Fruit fly (Drosophila melanogaster) whole organism, embryonic: ENCODE data around the gene mldr.

Experiments
- Atf-2 ChIP-seq: fragments of 200-800 bp; sonication (Bioruptor generic); optimal IDR thresholded peaks from 2 replicates; lab custom pipeline; 2016; ENCODE audit warnings: missing biosample characterization, missing genetic modification characterization
- CG11247 ChIP-seq: fragments of 200-800 bp; sonication (Bioruptor generic); IDR thresholded peaks from 2 replicates; pipeline ENCODE4 v1.3.6; 2022; ENCODE audit warnings: missing biosample characterization, missing genetic modification characterization
- CG11456 ChIP-seq: fragments of 200-800 bp; sonication (Bioruptor generic); IDR thresholded peaks from 3 replicates; pipeline ENCODE4 v1.3.6; 2022; ENCODE audit warnings: missing biosample characterization, missing genetic modification characterization
- CG12219 ChIP-seq: fragments of 200-800 bp; sonication (Bioruptor generic); optimal IDR thresholded peaks from 3 replicates; lab custom pipeline; 2018; ENCODE audit warnings: missing biosample characterization, mild to moderate bottlenecking, missing genetic modification characterization
- CG12236 ChIP-seq: fragments of 200-800 bp; sonication (Bioruptor generic); optimal IDR thresholded peaks from 2 replicates; lab custom pipeline; 2016; ENCODE audit warnings: missing biosample characterization, missing genetic modification characterization
- CG14965 ChIP-seq: fragments of 200-800 bp; sonication (Bioruptor generic); optimal IDR thresholded peaks from 2 replicates; lab custom pipeline; 2016; ENCODE audit warnings: missing biosample characterization, missing genetic modification characterization, borderline replicate concordance
- CG16813 ChIP-seq: fragments of 200-800 bp; sonication (Bioruptor generic); IDR thresholded peaks from 3 replicates; pipeline ENCODE4 v1.3.6; 2022; ENCODE audit warnings: missing biosample characterization, missing genetic modification characterization; ENCODE audit not compliant: partially characterized antibody
- CG17612 ChIP-seq: fragments of 200-800 bp; sonication (Bioruptor generic); IDR thresholded peaks from 2 replicates; pipeline ENCODE4 v1.3.6; 2022; ENCODE audit warnings: missing biosample characterization, missing genetic modification characterization
- CG18011 ChIP-seq: fragments of 200-800 bp; sonication (Bioruptor generic); optimal IDR thresholded peaks from 2 replicates; lab custom pipeline; 2017; ENCODE audit warnings: missing biosample characterization, missing genetic modification characterization, mild to moderate bottlenecking, moderate library complexity, missing genotype
- CG18476 ChIP-seq: fragments of 200-800 bp; sonication (Bioruptor generic); optimal IDR thresholded peaks from 2 replicates; lab custom pipeline; 2016; ENCODE audit warnings: missing biosample characterization, mild to moderate bottlenecking, missing genetic modification characterization
- CG2199 ChIP-seq: fragments of 200-800 bp; sonication (Bioruptor generic); IDR thresholded peaks from 3 replicates; pipeline ENCODE4 v1.3.6; 2022; ENCODE audit warnings: missing biosample characterization, missing genetic modification characterization
- CG2678 ChIP-seq: fragments of 200-800 bp; sonication (Bioruptor generic); optimal IDR thresholded peaks from 3 replicates; lab custom pipeline; 2019; ENCODE audit warnings: missing biosample characterization, mild to moderate bottlenecking, missing genetic modification characterization, moderate library complexity
- CG30431 ChIP-seq: fragments of 200-800 bp; sonication (Bioruptor generic); optimal IDR thresholded peaks from 2 replicates; lab custom pipeline; 2017; ENCODE audit warnings: missing biosample characterization, missing genetic modification characterization
- CG32772 ChIP-seq: fragments of 200-800 bp; sonication (Bioruptor generic); IDR thresholded peaks from 2 replicates; pipeline ENCODE4 v1.3.6; 2022; ENCODE audit warnings: missing biosample characterization, missing genetic modification characterization
- CG3281 ChIP-seq: fragments of 200-800 bp; sonication (Bioruptor generic); optimal IDR thresholded peaks from 3 replicates; lab custom pipeline; 2017; ENCODE audit warnings: missing biosample characterization, mild to moderate bottlenecking, missing genetic modification characterization
- CG9437 ChIP-seq: fragments of 200-800 bp; sonication (Bioruptor generic); optimal IDR thresholded peaks from 2 replicates; lab custom pipeline; 2018; ENCODE audit warnings: missing biosample characterization, mild to moderate bottlenecking, missing genetic modification characterization
- CG9817 ChIP-seq: fragments of 200-800 bp; sonication (Bioruptor generic); optimal IDR thresholded peaks from 2 replicates; lab custom pipeline; 2018; ENCODE audit warnings: missing biosample characterization, mild to moderate bottlenecking, missing genetic modification characterization, moderate library complexity
- CTCF ChIP-seq: fragments of 200-800 bp; sonication (Bioruptor generic); optimal IDR thresholded peaks from 2 replicates; lab custom pipeline; 2017; ENCODE audit warnings: missing biosample characterization, mild to moderate bottlenecking, missing genetic modification characterization, moderate library complexity
- Camta ChIP-seq: fragments of 200-800 bp; sonication (Bioruptor generic); optimal IDR thresholded peaks from 2 replicates; lab custom pipeline; 2016; ENCODE audit warnings: missing biosample characterization, missing genetic modification characterization
- D19A ChIP-seq: fragments of 200-800 bp; optimal IDR thresholded peaks from 3 replicates; lab custom pipeline; 2019; ENCODE audit warnings: missing biosample characterization, mild to moderate bottlenecking, missing genetic modification characterization, moderate library complexity
- Dek ChIP-seq: fragments of 200-800 bp; sonication (Bioruptor generic); optimal IDR thresholded peaks from 3 replicates; lab custom pipeline; 2019; ENCODE audit warnings: missing biosample characterization, mild to moderate bottlenecking, missing genetic modification characterization, moderate library complexity
- E2f2 ChIP-seq: fragments of 200-800 bp; sonication (Bioruptor generic); IDR thresholded peaks from 2 replicates; pipeline ENCODE4 v1.3.6; 2022; ENCODE audit warnings: missing biosample characterization, missing genetic modification characterization
- ERR ChIP-seq: fragments of 200-800 bp; sonication (Bioruptor generic); optimal IDR thresholded peaks from 2 replicates; lab custom pipeline; 2016; ENCODE audit warnings: missing biosample characterization, missing genetic modification characterization
- Fer2 ChIP-seq: fragments of 200-800 bp; sonication (Bioruptor generic); optimal IDR thresholded peaks from 2 replicates; lab custom pipeline; 2018; ENCODE audit warnings: missing biosample characterization, mild to moderate bottlenecking, missing genetic modification characterization, moderate library complexity
- Gug ChIP-seq: fragments of 200-800 bp; sonication (Bioruptor generic); IDR thresholded peaks from 4 replicates; pipeline ENCODE4 v1.3.6; 2022; ENCODE audit warnings: missing biosample characterization, missing genetic modification characterization
- Hand ChIP-seq: fragments of 200-800 bp; sonication (Bioruptor generic); optimal IDR thresholded peaks from 2 replicates; lab custom pipeline; 2017; ENCODE audit warnings: mild to moderate bottlenecking, missing biosample characterization, missing genetic modification reagents, missing genetic modification characterization
- Hsf ChIP-seq: fragments of 200-800 bp; sonication (Bioruptor generic); optimal IDR thresholded peaks from 3 replicates; lab custom pipeline; 2016; ENCODE audit warnings: missing biosample characterization, missing genetic modification characterization
- MBD-R2 ChIP-seq: fragments of 200-800 bp; sonication (Bioruptor generic); IDR thresholded peaks from 2 replicates; pipeline ENCODE4 v1.3.6; 2022; ENCODE audit warnings: missing biosample characterization, missing genetic modification characterization
- Xbp1 ChIP-seq: fragments of 200-800 bp; sonication (Bioruptor generic); optimal IDR thresholded peaks from 3 replicates; lab custom pipeline; 2016; ENCODE audit warnings: missing biosample characterization, mild to moderate bottlenecking, missing genetic modification characterization
- ap ChIP-seq: fragments of 200-800 bp; sonication (Bioruptor generic); IDR thresholded peaks from 2 replicates; pipeline ENCODE4 v1.3.6; 2022; ENCODE audit warnings: missing biosample characterization, missing genetic modification characterization
- ara ChIP-seq: fragments of 200-800 bp; sonication (Bioruptor generic); IDR thresholded peaks from 2 replicates; pipeline ENCODE4 v1.3.6; 2022; ENCODE audit warnings: missing biosample characterization, missing genetic modification characterization
- caup ChIP-seq: fragments of 200-800 bp; sonication (Bioruptor generic); optimal IDR thresholded peaks from 3 replicates; lab custom pipeline; 2017; ENCODE audit warnings: missing biosample characterization, mild to moderate bottlenecking, missing genetic modification characterization, moderate library complexity; ENCODE audit not compliant: severe bottlenecking
- crc ChIP-seq: fragments of 200-800 bp; sonication (Bioruptor generic); optimal IDR thresholded peaks from 2 replicates; lab custom pipeline; 2016; ENCODE audit warnings: missing biosample characterization, missing genetic modification characterization
- dpn ChIP-seq, 2 experiments: fragments of 200-800 bp; sonication (Bioruptor generic); optimal IDR thresholded peaks; 3 replicates each; lab custom pipeline; 2016; ENCODE audit warnings: missing biosample characterization in 2 of 2, missing genetic modification characterization in 2 of 2
- esg ChIP-seq: fragments of 200-800 bp; sonication (Bioruptor generic); conservative IDR thresholded peaks from 2 replicates; pipeline ENCODE4 v1.3.6; 2022; ENCODE audit warnings: missing biosample characterization, missing genetic modification characterization
- ewg ChIP-seq: fragments of 200-800 bp; sonication (Bioruptor generic); optimal IDR thresholded peaks from 3 replicates; lab custom pipeline; 2017; ENCODE audit warnings: mild to moderate bottlenecking, missing biosample characterization, missing genetic modification reagents, missing genetic modification characterization
- gce ChIP-seq: fragments of 200-800 bp; sonication (Bioruptor generic); IDR thresholded peaks from 3 replicates; pipeline ENCODE4 v1.3.6; 2022; ENCODE audit warnings: missing biosample characterization, missing genetic modification characterization
- gcm2 ChIP-seq: fragments of 200-800 bp; sonication (Bioruptor generic); optimal IDR thresholded peaks from 2 replicates; lab custom pipeline; 2016; ENCODE audit warnings: missing biosample characterization, missing genetic modification characterization
- gsb-n ChIP-seq: fragments of 200-800 bp; sonication (Bioruptor generic); optimal IDR thresholded peaks from 3 replicates; lab custom pipeline; 2018; ENCODE audit warnings: missing biosample characterization, mild to moderate bottlenecking, missing genetic modification characterization
- ind ChIP-seq: fragments of 200-800 bp; sonication (Bioruptor generic); optimal IDR thresholded peaks from 3 replicates; lab custom pipeline; 2016; ENCODE audit warnings: missing biosample characterization, missing genetic modification characterization
- kay ChIP-seq: fragments of 200-800 bp; sonication (Bioruptor generic); optimal IDR thresholded peaks from 2 replicates; lab custom pipeline; 2016; ENCODE audit warnings: missing biosample characterization, missing genetic modification characterization
- nerfin-1 ChIP-seq: fragments of 200-800 bp; sonication (Bioruptor generic); optimal IDR thresholded peaks from 3 replicates; lab custom pipeline; 2019; ENCODE audit warnings: missing biosample characterization, mild to moderate bottlenecking, missing genetic modification characterization, moderate library complexity
- pan ChIP-seq, 4 experiments: fragments of >200 bp in 3 of 4; fragments of 200-800 bp in 1 of 4; sonication (Bioruptor generic) in 1 of 4; optimal IDR thresholded peaks in 3 of 4; IDR thresholded peaks in 1 of 4; 2 replicates each; pipeline versions ENCODE4 v1.3.6 to Lab custom; 2017 to 2022; ENCODE audit warnings: missing biosample characterization in 2 of 4, missing genetic modification characterization in 2 of 4, mixed read lengths in 1 of 4
- pita ChIP-seq: fragments of 200-800 bp; sonication (Bioruptor generic); optimal IDR thresholded peaks from 2 replicates; lab custom pipeline; 2017; ENCODE audit warnings: missing biosample characterization, mild to moderate bottlenecking, missing genetic modification characterization
- pros ChIP-seq: fragments of 200-800 bp; sonication (Bioruptor generic); optimal IDR thresholded peaks from 3 replicates; lab custom pipeline; 2019; ENCODE audit warnings: missing biosample characterization, mild to moderate bottlenecking, missing genetic modification characterization, moderate library complexity
- row ChIP-seq: fragments of 200-800 bp; sonication (Bioruptor generic); IDR thresholded peaks from 3 replicates; pipeline ENCODE4 v1.3.6; 2022; ENCODE audit warnings: missing biosample characterization, missing genetic modification characterization
- tna ChIP-seq: fragments of 200-800 bp; sonication (Bioruptor generic); IDR thresholded peaks from 2 replicates; pipeline ENCODE4 v1.3.6; 2022; ENCODE audit warnings: missing biosample characterization, missing genetic modification characterization; ENCODE audit not compliant: partially characterized antibody
- unpg ChIP-seq: fragments of 200-800 bp; sonication (Bioruptor generic); optimal IDR thresholded peaks from 3 replicates; lab custom pipeline; 2018; ENCODE audit warnings: missing biosample characterization, mild to moderate bottlenecking, missing genetic modification characterization, moderate library complexity
- vfl ChIP-seq: fragments of 200-800 bp; sonication (Bioruptor generic); optimal IDR thresholded peaks from 2 replicates; lab custom pipeline; 2016; ENCODE audit warnings: missing biosample characterization, missing genetic modification characterization

mldr gene

DNA sequence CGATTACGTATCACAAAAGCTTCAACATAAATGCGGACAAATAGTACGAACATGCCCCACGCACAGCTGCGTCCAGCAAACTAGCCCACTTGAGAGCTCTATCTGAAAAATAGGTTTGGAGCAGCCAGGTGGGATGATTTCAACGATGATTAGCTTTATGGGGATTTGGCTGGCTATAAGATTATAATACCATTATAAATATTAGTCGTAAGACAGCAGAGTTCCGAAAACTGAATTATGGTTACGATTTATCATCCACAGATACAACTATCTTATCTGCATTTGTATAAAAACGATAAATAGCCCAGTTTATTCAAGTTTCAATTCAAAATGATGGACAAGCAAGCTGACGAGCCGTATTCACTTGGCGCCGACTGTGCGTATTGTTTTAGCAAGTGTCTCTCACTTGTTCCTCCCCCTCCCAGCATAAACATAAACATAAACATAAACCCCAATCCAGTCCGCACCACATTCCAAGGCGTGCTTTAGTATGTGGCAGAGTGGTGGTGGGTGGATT lies 27.4 kb upstream of the mldr start (continued):
- TF ChIP-seq CG14965 (GFP tag; lab: Kevin White, UChicago) (no peak), row (peak; percentile 76), pita (GFP tag; lab: Kevin White, UChicago) (no peak), CG32772 (GFP tag; lab: Robert Waterston, UW) (no peak; the same call in 1 of the 2 replicates), CTCF (GFP tag; lab: Kevin White, UChicago) (peak; percentile 14), ap (0 out of 2 replicates have a peak, but pooled peaks have one; percentile 25), CG18011 (GFP tag; lab: Kevin White, UChicago) (peak; percentile 45), Fer2 (tag; lab: Kevin White, UChicago) (peak; percentile 13), Hsf (GFP tag; lab: Kevin White, UChicago) (peak; percentile 54), Gug (peak; percentile 64; the same call in 3 of the 4 replicates), CG17612 (GFP tag; lab: Robert Waterston, UW) (no peak), CG16813 (GFP tag; lab: Robert Waterston, UW) (no peak), CG9437 (peak; percentile 80), esg (GFP tag; lab: Robert Waterston, UW) (peak; percentile 71), unpg (peak; percentile 75), tna (GFP tag; lab: Robert Waterston, UW) (no peak), pan (optimal IDR thresholded peaks at IDR 0.05; lab: Kevin White, UChicago) (no peak), pan (GFP tag; optimal IDR thresholded peaks at IDR 0.05 in 1 of 2, IDR thresholded peaks at IDR 0.05 in 1 of 2) (peak in 1 of 2 experiments; percentile 74), CG11456 (peak; percentile 71; the same call in 1 of the 3 replicates), caup (GFP tag; lab: Kevin White, UChicago) (peak; percentile 82), CG12236 (no peak), gcm2 (GFP tag; lab: Kevin White, UChicago) (peak; percentile 6), Xbp1 (GFP tag; lab: Kevin White, UChicago) (peak; percentile 60), CG11247 (GFP tag; lab: Robert Waterston, UW) (peak; percentile 31; the same call in 1 of the 2 replicates), Camta (peak; percentile 44), CG3281 (GFP tag; lab: Kevin White, UChicago) (peak; percentile 91), MBD-R2 (GFP tag; lab: Robert Waterston, UW) (peak; percentile 27; the same call in 1 of the 2 replicates), gsb-n (tag; lab: Kevin White, UChicago) (no peak), CG2199 (GFP tag; lab: Robert Waterston, UW) (no peak), kay (GFP tag; lab: Kevin White, UChicago) (no peak), pros (GFP tag; lab: Kevin White, UChicago) (no peak), Atf-2 (GFP tag; lab: Kevin White, UChicago) (peak; percentile 24), E2f2 (GFP tag; lab: Robert Waterston, UW) (peak; percentile 42; the same call in 1 of the 2 replicates), CG30431 (GFP tag; lab: Kevin White, UChicago) (peak; percentile 32), ind (GFP tag; lab: Kevin White, UChicago) (peak; percentile 73), vfl (GFP tag; lab: Kevin White, UChicago) (peak; percentile 30), CG12219 (GFP tag; lab: Kevin White, UChicago) (peak; percentile 83), crc (GFP tag; lab: Kevin White, UChicago) (peak; percentile 43), nerfin-1 (tag; lab: Kevin White, UChicago) (peak; percentile 72), ewg (GFP tag; lab: Kevin White, UChicago) (peak; percentile 32), ara (GFP tag; lab: Robert Waterston, UW) (peak; percentile 64; the same call in 1 of the 2 replicates), gce (GFP tag; lab: Robert Waterston, UW) (peak; percentile 49; the same call in 1 of the 3 replicates), CG9817 (tag; lab: Kevin White, UChicago) (peak; percentile 66), CG2678 (tag; lab: Kevin White, UChicago) (peak; percentile 91), CG18476 (GFP tag; lab: Kevin White, UChicago) (peak; percentile 79), ERR (GFP tag; lab: Kevin White, UChicago) (no peak), Hand (GFP tag; lab: Kevin White, UChicago) (peak; percentile 72), dpn (GFP tag; optimal IDR thresholded peaks at IDR 0.05; lab: Kevin White, UChicago) (peak; percentile 42 to 63), D19A (tag; lab: Kevin White, UChicago) (peak; percentile 77), Dek (tag; lab: Kevin White, UChicago) (peak; percentile 51)
